Fruit fly (Drosophila melanogaster) S2 (cell line): ENCODE data around the gene S6KL.

Experiments
- CG8478 ChIP-seq: fragments of >200 bp; optimal IDR thresholded peaks from 2 replicates; lab custom pipeline; 2018
- CTCF ChIP-seq, 2 experiments: fragments of >200 bp; optimal IDR thresholded peaks; 2 replicates each; lab custom pipeline; 2018

dm6 chrX:18801293-18801692, 13.0 kb downstream of the S6KL start:
- TF ChIP-seq CG8478 (lab: Kevin White, UChicago) (no peak), CTCF (optimal IDR thresholded peaks at IDR 0.05; lab: Kevin White, UChicago) (no peak)
